Worm (Caenorhabditis elegans) whole organism, early embryonic: ENCODE results near the gene F02D10.3.

Experiments
- B0310.2 ChIP-seq: sonication (generic microtip); optimal IDR thresholded peaks from 2 replicates; lab custom pipeline; 2016; ENCODE audit warnings: mild to moderate bottlenecking, missing genetic modification characterization, missing compliant biosample characterization
- F13C5.2 ChIP-seq: sonication (generic microtip); optimal IDR thresholded peaks from 2 replicates; lab custom pipeline; 2017; ENCODE audit warnings: mild to moderate bottlenecking, missing genetic modification characterization, inconsistent platforms, missing compliant biosample characterization
- aly-1 ChIP-seq: sonication (generic microtip); optimal IDR thresholded peaks from 2 replicates; lab custom pipeline; 2016; ENCODE audit warnings: missing genetic modification characterization, missing compliant biosample characterization
- ama-1 ChIP-seq: fragments of 150-350 bp; optimal IDR thresholded peaks from 2 replicates; lab custom pipeline; 2014
- ceh-13 ChIP-seq: fragments of 200-800 bp; sonication (Bioruptor generic); optimal IDR thresholded peaks from 2 replicates; lab custom pipeline; 2018; ENCODE audit warnings: mild to moderate bottlenecking, missing genetic modification characterization, missing compliant biosample characterization
- ceh-36 ChIP-seq: sonication (generic microtip); optimal IDR thresholded peaks from 2 replicates; lab custom pipeline; 2016; ENCODE audit warnings: missing genetic modification characterization, inconsistent platforms, missing compliant biosample characterization
- ets-7 ChIP-seq: sonication (generic microtip); optimal IDR thresholded peaks from 2 replicates; lab custom pipeline; 2016; ENCODE audit warnings: missing genotype, missing genetic modification characterization, missing compliant biosample characterization
- flt-1 ChIP-seq: fragments of 200-800 bp; sonication (Bioruptor generic); IDR thresholded peaks from 2 replicates; pipeline ENCODE4 v1.3.6; 2022; ENCODE audit warnings: missing genetic modification characterization, missing compliant biosample characterization
- hmbx-1 ChIP-seq: sonication (generic microtip); optimal IDR thresholded peaks from 2 replicates; lab custom pipeline; 2016; ENCODE audit warnings: mild to moderate bottlenecking, missing genetic modification characterization, missing compliant biosample characterization
- hmg-4 ChIP-seq: fragments of 200-800 bp; sonication (Bioruptor generic); optimal IDR thresholded peaks from 2 replicates; lab custom pipeline; 2018; ENCODE audit warnings: mild to moderate bottlenecking, missing genetic modification characterization, missing compliant biosample characterization
- hnd-1 ChIP-seq: sonication (generic microtip); optimal IDR thresholded peaks from 2 replicates; lab custom pipeline; 2016; ENCODE audit warnings: missing genetic modification characterization, missing compliant biosample characterization
- pes-1 ChIP-seq: fragments of 200-800 bp; sonication (Bioruptor generic); IDR thresholded peaks from 2 replicates; pipeline ENCODE4 v1.3.6; 2022; ENCODE audit warnings: missing genetic modification reagents, missing genetic modification characterization, missing compliant biosample characterization
- scrt-1 ChIP-seq: fragments of 200-800 bp; sonication (Bioruptor generic); IDR thresholded peaks from 2 replicates; pipeline ENCODE4 v1.3.6; 2022; ENCODE audit warnings: missing genetic modification characterization, missing compliant biosample characterization
- sea-1 ChIP-seq: fragments of 200-800 bp; sonication (Bioruptor generic); conservative IDR thresholded peaks from 2 replicates; pipeline ENCODE4 v1.3.6; 2022; ENCODE audit warnings: missing genetic modification characterization, missing compliant biosample characterization
- tbx-11 ChIP-seq: fragments of 200-800 bp; sonication (Bioruptor generic); IDR thresholded peaks from 2 replicates; pipeline ENCODE4 v1.3.6; 2022; ENCODE audit warnings: missing genetic modification characterization, missing compliant biosample characterization
- tbx-37 ChIP-seq: fragments of 200-800 bp; sonication (Bioruptor generic); conservative IDR thresholded peaks from 2 replicates; pipeline ENCODE4 v1.3.6; 2022; ENCODE audit warnings: missing genetic modification reagents, missing genetic modification characterization, missing compliant biosample characterization
- tra-4 ChIP-seq: sonication (generic microtip); optimal IDR thresholded peaks from 2 replicates; lab custom pipeline; 2017; ENCODE audit warnings: missing genetic modification characterization, missing compliant biosample characterization

Gene F02D10.3

ce11 chrX:13466926-13467866 is 4.8 kb upstream of the F02D10.3 start, which contains the start of gene col-183:
TSS of gene col-183 (minus strand) at chrX:13467764.
- TF ChIP-seq tbx-11 (GFP tag; lab: Robert Waterston, UW) (no peak), tbx-37 (GFP tag; lab: Robert Waterston, UW) (no peak), ets-7 (tag; lab: Kevin White, UChicago) (no peak), aly-1 (tag; lab: Kevin White, UChicago) (no peak), sea-1 (GFP tag; lab: Robert Waterston, UW) (no peak)

ce11 chrX:13463793-13464192 is 1.4 kb upstream of the F02D10.3 start, which contains the start of gene F02D10.2:
TSS of gene F02D10.2 (minus strand) at chrX:13463893.
- TF ChIP-seq hmg-4 (GFP tag; lab: Kevin White, UChicago): no peak
- TF ChIP-seq pes-1 (GFP tag; lab: Robert Waterston, UW): no peak
- no peak for TF ChIP-seq hmbx-1 (tag; lab: Kevin White, UChicago)
- TF ChIP-seq ama-1 (lab: Kevin White, UChicago): no peak
- TF ChIP-seq ceh-36 (tag; lab: Kevin White, UChicago): no peak
- no peak for TF ChIP-seq hnd-1 (tag; lab: Kevin White, UChicago)
- no peak for TF ChIP-seq aly-1 (tag; lab: Kevin White, UChicago)
- no peak for TF ChIP-seq sea-1 (GFP tag; lab: Robert Waterston, UW)
- no peak for TF ChIP-seq ceh-13 (GFP tag; lab: Kevin White, UChicago)
- TF ChIP-seq scrt-1: no peak
- TF ChIP-seq flt-1: no peak
- TF ChIP-seq tra-4 (tag; lab: Kevin White, UChicago): no peak
- no peak for TF ChIP-seq tbx-37 (GFP tag; lab: Robert Waterston, UW)
- TF ChIP-seq F13C5.2 (tag; lab: Kevin White, UChicago): no peak
- TF ChIP-seq B0310.2: no peak
- TF ChIP-seq tbx-11 (GFP tag; lab: Robert Waterston, UW): no peak
- TF ChIP-seq ets-7 (tag; lab: Kevin White, UChicago): no peak

- no peak for TF ChIP-seq tra-4 (tag; lab: Kevin White, UChicago)
- no peak for TF ChIP-seq ets-7 (tag; lab: Kevin White, UChicago)
- TF ChIP-seq B0310.2: no peak
- no peak for TF ChIP-seq tbx-37 (GFP tag; lab: Robert Waterston, UW)
- TF ChIP-seq hnd-1 (tag; lab: Kevin White, UChicago): no peak
- TF ChIP-seq hmbx-1 (tag; lab: Kevin White, UChicago): no peak
- TF ChIP-seq ceh-13 (GFP tag; lab: Kevin White, UChicago): no peak
- no peak for TF ChIP-seq ama-1 (lab: Kevin White, UChicago)
- no peak for TF ChIP-seq sea-1 (GFP tag; lab: Robert Waterston, UW)
- TF ChIP-seq aly-1 (tag; lab: Kevin White, UChicago): no peak
- no peak for TF ChIP-seq ceh-36 (tag; lab: Kevin White, UChicago)
- TF ChIP-seq pes-1 (GFP tag; lab: Robert Waterston, UW): no peak
- TF ChIP-seq scrt-1: no peak
- no peak for TF ChIP-seq tbx-11 (GFP tag; lab: Robert Waterston, UW)
- TF ChIP-seq hmg-4 (GFP tag; lab: Kevin White, UChicago): no peak
- no peak for TF ChIP-seq flt-1
- no peak for TF ChIP-seq F13C5.2 (tag; lab: Kevin White, UChicago)
Observed at ce11 chrX:13456442-13456841, 6.0 kb downstream of the F02D10.3 start, which contains the start of gene flr-1. TSS of gene flr-1 (minus strand) at chrX:13456542.

ce11 chrX:13451578-13451977 is 10.8 kb downstream of the F02D10.3 start, which contains the start of gene F02D10.6:
TSS of gene F02D10.6 (minus strand) at chrX:13451678.
- TF ChIP-seq tbx-37 (GFP tag; lab: Robert Waterston, UW) (no peak), pes-1 (GFP tag; lab: Robert Waterston, UW) (no peak), flt-1 (no peak), tra-4 (tag; lab: Kevin White, UChicago) (no peak), ceh-13 (GFP tag; lab: Kevin White, UChicago) (no peak)

ce11 chrX:13448665-13449099 is 13.7 kb downstream of the F02D10.3 start:
- peak; percentile 75 for TF ChIP-seq scrt-1
- TF ChIP-seq tbx-37 (GFP tag; lab: Robert Waterston, UW): peak; percentile 55
- 0 out of 2 replicates have a peak, but pooled peaks have one; percentile 41 for TF ChIP-seq sea-1 (GFP tag; lab: Robert Waterston, UW)
- peak; percentile 79 for TF ChIP-seq aly-1 (tag; lab: Kevin White, UChicago)
- peak; percentile 64 for TF ChIP-seq ceh-13 (GFP tag; lab: Kevin White, UChicago)
- peak; percentile 84 for TF ChIP-seq F13C5.2 (tag; lab: Kevin White, UChicago)
- TF ChIP-seq ceh-36 (tag; lab: Kevin White, UChicago): peak; percentile 76
- TF ChIP-seq hnd-1 (tag; lab: Kevin White, UChicago): peak; percentile 48
- TF ChIP-seq tbx-11 (GFP tag; lab: Robert Waterston, UW): 0 out of 2 replicates have a peak, but pooled peaks have one; percentile 61
- peak; percentile 23 for TF ChIP-seq hmbx-1 (tag; lab: Kevin White, UChicago)
- TF ChIP-seq ets-7 (tag; lab: Kevin White, UChicago): peak; percentile 13
- TF ChIP-seq pes-1 (GFP tag; lab: Robert Waterston, UW): peak; percentile 85

- TF ChIP-seq hnd-1 (tag; lab: Kevin White, UChicago): no peak
- no peak for TF ChIP-seq F13C5.2 (tag; lab: Kevin White, UChicago)
Observed at ce11 chrX:13446418-13446817, 16.0 kb downstream of the F02D10.3 start, which contains the start of gene set-8. TSS of gene set-8 (plus strand) at chrX:13446718.

- TF ChIP-seq hmbx-1 (tag; lab: Kevin White, UChicago): no peak
- TF ChIP-seq ama-1 (lab: Kevin White, UChicago): no peak
- TF ChIP-seq tbx-37 (GFP tag; lab: Robert Waterston, UW): no peak
Observed at ce11 chrX:13444267-13444666, 18.2 kb downstream of the F02D10.3 start.
